Worm (Caenorhabditis elegans) whole organism, early embryonic: ENCODE results near the gene C55B6.4.

Experiments used
- ama-1 ChIP-seq: fragments of 150-350 bp; optimal IDR thresholded peaks from 2 replicates; lab custom pipeline; 2014
- ceh-36 ChIP-seq: sonication (generic microtip); optimal IDR thresholded peaks from 2 replicates; lab custom pipeline; 2016; ENCODE audit warnings: missing genetic modification characterization, inconsistent platforms, missing compliant biosample characterization
- hmbx-1 ChIP-seq: sonication (generic microtip); optimal IDR thresholded peaks from 2 replicates; lab custom pipeline; 2016; ENCODE audit warnings: mild to moderate bottlenecking, missing genetic modification characterization, missing compliant biosample characterization
- hmg-4 ChIP-seq: fragments of 200-800 bp; sonication (Bioruptor generic); optimal IDR thresholded peaks from 2 replicates; lab custom pipeline; 2018; ENCODE audit warnings: mild to moderate bottlenecking, missing genetic modification characterization, missing compliant biosample characterization
- scrt-1 ChIP-seq: fragments of 200-800 bp; sonication (Bioruptor generic); IDR thresholded peaks from 2 replicates; pipeline ENCODE4 v1.3.6; 2022; ENCODE audit warnings: missing genetic modification characterization, missing compliant biosample characterization
- tbx-37 ChIP-seq: fragments of 200-800 bp; sonication (Bioruptor generic); conservative IDR thresholded peaks from 2 replicates; pipeline ENCODE4 v1.3.6; 2022; ENCODE audit warnings: missing genetic modification reagents, missing genetic modification characterization, missing compliant biosample characterization
- tra-4 ChIP-seq: sonication (generic microtip); optimal IDR thresholded peaks from 2 replicates; lab custom pipeline; 2017; ENCODE audit warnings: missing genetic modification characterization, missing compliant biosample characterization

DNA sequence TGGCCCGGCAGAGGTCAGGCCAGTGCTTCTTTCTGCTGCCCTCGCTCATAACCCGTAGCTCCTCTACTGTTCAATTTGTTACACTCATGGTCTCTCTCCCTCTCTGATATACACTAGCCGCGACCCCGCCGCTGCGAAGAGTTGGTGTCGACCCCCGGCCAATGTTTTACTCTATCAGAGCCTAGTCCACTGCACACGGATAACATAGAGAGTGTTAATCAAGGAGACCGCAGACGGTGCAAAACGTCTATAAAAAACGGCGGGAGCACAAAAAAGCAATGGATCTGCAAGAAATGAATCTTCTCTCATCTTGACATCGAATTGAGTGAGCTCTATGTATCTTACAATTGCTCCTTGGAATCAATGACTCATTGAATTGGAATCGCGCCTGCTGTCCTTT is 34.0 kb downstream of the C55B6.4 start:
- TF ChIP-seq ama-1, result no peak
- no peak for TF ChIP-seq hmbx-1 (tag; lab: Kevin White, UChicago)
- TF ChIP-seq ceh-36 (tag; lab: Kevin White, UChicago), result no peak
- TF ChIP-seq tbx-37 (GFP tag; lab: Robert Waterston, UW), result no peak
- TF ChIP-seq hmg-4 (GFP tag; lab: Kevin White, UChicago), result no peak
- no peak for TF ChIP-seq scrt-1 (GFP tag; lab: Robert Waterston, UW)
- TF ChIP-seq tra-4 (tag; lab: Kevin White, UChicago), result no peak
